Fruit fly (Drosophila melanogaster) whole organism, prepupa: Measurements from ENCODE around the gene CG17272.

ENCODE experiments used
- CG11902 ChIP-seq: fragments of 200-800 bp; sonication (Bioruptor generic); optimal IDR thresholded peaks from 3 replicates; lab custom pipeline; 2016; ENCODE audit warnings: missing biosample characterization, missing genetic modification characterization
- CG16779 ChIP-seq: fragments of 200-800 bp; sonication (Bioruptor generic); optimal IDR thresholded peaks from 3 replicates; lab custom pipeline; 2017; ENCODE audit warnings: missing biosample characterization, mild to moderate bottlenecking, missing genetic modification characterization
- CG4318 ChIP-seq: fragments of 200-800 bp; sonication (Bioruptor generic); optimal IDR thresholded peaks from 3 replicates; lab custom pipeline; 2017; ENCODE audit warnings: missing biosample characterization, mild to moderate bottlenecking, missing genetic modification characterization
- CG9139 ChIP-seq: fragments of 200-800 bp; sonication (Bioruptor generic); optimal IDR thresholded peaks from 3 replicates; lab custom pipeline; 2017; ENCODE audit warnings: missing biosample characterization, mild to moderate bottlenecking, missing genetic modification characterization
- Eip93F ChIP-seq: fragments of 200-800 bp; sonication (Bioruptor generic); optimal IDR thresholded peaks from 2 replicates; lab custom pipeline; 2016; ENCODE audit warnings: missing biosample characterization, mild to moderate bottlenecking, missing genetic modification characterization
- Hr38 ChIP-seq: sonication (Bioruptor generic); optimal IDR thresholded peaks from 2 replicates; lab custom pipeline; 2016; ENCODE audit warnings: missing biosample characterization, missing genetic modification characterization
- Met ChIP-seq: fragments of 200-800 bp; sonication (Bioruptor generic); optimal IDR thresholded peaks from 3 replicates; lab custom pipeline; 2016; ENCODE audit warnings: missing biosample characterization, missing genetic modification characterization
- Smox ChIP-seq: fragments of 200-800 bp; sonication (Bioruptor generic); optimal IDR thresholded peaks from 3 replicates; lab custom pipeline; 2016; ENCODE audit warnings: missing biosample characterization, missing genetic modification characterization
- eg ChIP-seq: fragments of 200-800 bp; sonication (Bioruptor generic); IDR thresholded peaks from 3 replicates; pipeline ENCODE4 v1.3.6; 2022; ENCODE audit warnings: missing biosample characterization, missing genetic modification characterization
- salr ChIP-seq, 2 experiments: fragments of 200-800 bp; sonication (Bioruptor generic); optimal IDR thresholded peaks; 3 replicates each; lab custom pipeline; 2016 to 2018; ENCODE audit warnings: missing biosample characterization in 2 of 2, missing genetic modification characterization in 2 of 2, mild to moderate bottlenecking in 1 of 2
- spab ChIP-seq: fragments of 200-800 bp; sonication (Bioruptor generic); optimal IDR thresholded peaks from 2 replicates; lab custom pipeline; 2017; ENCODE audit warnings: missing biosample characterization, mild to moderate bottlenecking, missing genetic modification characterization, missing genetic modification reagents

DNA sequence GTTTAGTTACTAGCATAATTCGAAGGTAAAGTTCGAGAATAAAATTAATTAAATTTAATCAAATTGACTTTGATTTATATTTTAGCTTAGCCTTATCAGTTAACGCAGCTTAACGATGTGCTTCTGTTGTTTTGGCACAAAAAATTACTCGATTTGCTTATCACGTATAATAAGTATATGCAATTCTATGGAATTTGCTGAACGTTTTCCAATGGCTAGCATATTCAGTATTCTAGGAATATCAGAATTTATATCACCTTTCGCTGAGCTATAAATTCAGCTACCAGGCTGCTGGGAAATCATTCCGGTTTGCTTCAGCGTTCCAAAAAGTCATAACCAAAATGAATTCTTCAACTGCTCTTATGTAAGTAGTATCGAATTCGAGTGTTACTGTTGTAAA, 46.7 kb upstream of the CG17272 start, which contains the start of gene TotA:
- TF ChIP-seq CG16779 (tag; lab: Kevin White, UChicago) (no peak), CG11902 (GFP tag; lab: Kevin White, UChicago) (no peak), Met (no peak), Smox (no peak), eg (no peak), Hr38 (GFP tag; lab: Kevin White, UChicago) (no peak), salr (GFP tag; optimal IDR thresholded peaks at IDR 0.05; lab: Kevin White, UChicago) (no peak), spab (GFP tag; lab: Kevin White, UChicago) (no peak), CG4318 (GFP tag; lab: Kevin White, UChicago) (no peak), CG9139 (GFP tag; lab: Kevin White, UChicago) (no peak), Eip93F (no peak)
